Fruit fly (Drosophila melanogaster) whole organism, embryonic: ENCODE results near the gene CG32243.

Source experiments
- Ada2b ChIP-seq: fragments of 200-800 bp; sonication (Bioruptor generic); IDR thresholded peaks from 2 replicates; pipeline ENCODE4 v1.3.6; 2022; ENCODE audit warnings: missing biosample characterization, missing genetic modification characterization
- Blimp-1 ChIP-seq: fragments of 200-800 bp; sonication (Bioruptor generic); optimal IDR thresholded peaks from 3 replicates; lab custom pipeline; 2018; ENCODE audit warnings: missing biosample characterization, missing genetic modification characterization, mild to moderate bottlenecking, moderate library complexity, missing genetic modification reagents
- CG10431 ChIP-seq: fragments of 200-800 bp; sonication (Bioruptor generic); optimal IDR thresholded peaks from 3 replicates; lab custom pipeline; 2018; ENCODE audit warnings: missing biosample characterization, mild to moderate bottlenecking, missing genetic modification characterization
- CG10654 ChIP-seq: fragments of 200-800 bp; sonication (Bioruptor generic); optimal IDR thresholded peaks from 2 replicates; lab custom pipeline; 2016; ENCODE audit warnings: missing biosample characterization, missing genetic modification characterization
- CG11093 ChIP-seq: fragments of 200-800 bp; sonication (Bioruptor generic); IDR thresholded peaks from 3 replicates; pipeline ENCODE4 v1.3.6; 2022; ENCODE audit warnings: missing biosample characterization, missing genetic modification characterization
- CG11723 ChIP-seq: fragments of 200-800 bp; sonication (Bioruptor generic); optimal IDR thresholded peaks from 2 replicates; lab custom pipeline; 2017; ENCODE audit warnings: missing biosample characterization, mild to moderate bottlenecking, missing genetic modification characterization
- CG12155 ChIP-seq: fragments of 200-800 bp; sonication (Bioruptor generic); optimal IDR thresholded peaks from 3 replicates; lab custom pipeline; 2016; ENCODE audit warnings: missing biosample characterization, missing genetic modification characterization
- CG12659 ChIP-seq: fragments of 200-800 bp; sonication (Bioruptor generic); optimal IDR thresholded peaks from 3 replicates; lab custom pipeline; 2017; ENCODE audit warnings: mild to moderate bottlenecking, missing biosample characterization, missing genetic modification reagents, missing genetic modification characterization
- CG14014 ChIP-seq: fragments of 200-800 bp; sonication (Bioruptor generic); IDR thresholded peaks from 2 replicates; pipeline ENCODE4 v1.3.6; 2022; ENCODE audit warnings: missing biosample characterization, missing genetic modification characterization
- CG15011 ChIP-seq: fragments of 200-800 bp; sonication (Bioruptor generic); optimal IDR thresholded peaks from 3 replicates; lab custom pipeline; 2018; ENCODE audit warnings: missing biosample characterization, mild to moderate bottlenecking, missing genetic modification characterization
- CG1529 ChIP-seq: fragments of 200-800 bp; sonication (Bioruptor generic); optimal IDR thresholded peaks from 3 replicates; lab custom pipeline; 2018; ENCODE audit warnings: missing biosample characterization, missing genetic modification characterization
- CG18476 ChIP-seq: fragments of 200-800 bp; sonication (Bioruptor generic); optimal IDR thresholded peaks from 2 replicates; lab custom pipeline; 2016; ENCODE audit warnings: missing biosample characterization, mild to moderate bottlenecking, missing genetic modification characterization
- CG34376 ChIP-seq: fragments of 200-800 bp; sonication (Bioruptor generic); optimal IDR thresholded peaks from 2 replicates; lab custom pipeline; 2018; ENCODE audit warnings: missing biosample characterization, mild to moderate bottlenecking, missing genetic modification characterization
- CG6175 ChIP-seq: fragments of 200-800 bp; sonication (Bioruptor generic); IDR thresholded peaks from 3 replicates; pipeline ENCODE4 v1.3.6; 2022; ENCODE audit warnings: missing biosample characterization, missing genetic modification characterization
- CG6689 ChIP-seq: fragments of 200-800 bp; sonication (Bioruptor generic); IDR thresholded peaks from 2 replicates; pipeline ENCODE4 v1.3.6; 2022; ENCODE audit warnings: missing biosample characterization, missing genetic modification characterization
- CG6813 ChIP-seq: fragments of 200-800 bp; sonication (Bioruptor generic); optimal IDR thresholded peaks from 2 replicates; lab custom pipeline; 2017; ENCODE audit warnings: missing biosample characterization, missing genetic modification characterization, mild to moderate bottlenecking, moderate library complexity, missing genetic modification reagents
- CG8765 ChIP-seq: fragments of 200-800 bp; sonication (Bioruptor generic); IDR thresholded peaks from 2 replicates; pipeline ENCODE4 v1.3.6; 2022; ENCODE audit warnings: missing biosample characterization, missing genetic modification characterization
- CoRest ChIP-seq: fragments of 200-800 bp; sonication (Bioruptor generic); optimal IDR thresholded peaks from 3 replicates; lab custom pipeline; 2018; ENCODE audit warnings: missing biosample characterization, mild to moderate bottlenecking, missing genetic modification characterization, moderate library complexity
- D ChIP-seq, 2 experiments: fragments of 200-800 bp in 1 of 2; fragments of >200 bp in 1 of 2; sonication (Bioruptor generic) in 1 of 2; optimal IDR thresholded peaks; 2 replicates in 1 of 2; 3 replicates in 1 of 2; lab custom pipeline; 2017; ENCODE audit warnings: mild to moderate bottlenecking in 1 of 2, missing biosample characterization in 1 of 2, missing genetic modification characterization in 1 of 2, missing genetic modification reagents in 1 of 2
- Ets65A ChIP-seq: fragments of 200-800 bp; sonication (Bioruptor generic); peaks from one replicate; lab custom pipeline; 2016; ENCODE audit warnings: missing biosample characterization, missing genetic modification characterization
- Fer1 ChIP-seq: fragments of 200-800 bp; sonication (Bioruptor generic); optimal IDR thresholded peaks from 2 replicates; lab custom pipeline; 2017; ENCODE audit warnings: missing biosample characterization, mild to moderate bottlenecking, missing genetic modification characterization
- HLH54F ChIP-seq: fragments of 200-800 bp; sonication (Bioruptor generic); optimal IDR thresholded peaks from 3 replicates; lab custom pipeline; 2016; ENCODE audit warnings: missing biosample characterization, missing genetic modification characterization
- Hmr ChIP-seq: fragments of 200-800 bp; sonication (Bioruptor generic); optimal IDR thresholded peaks from 3 replicates; lab custom pipeline; 2017; ENCODE audit warnings: mild to moderate bottlenecking, missing biosample characterization, missing genetic modification reagents, missing genetic modification characterization
- Nf-YC ChIP-seq: fragments of 200-800 bp; optimal IDR thresholded peaks from 3 replicates; lab custom pipeline; 2019; ENCODE audit warnings: missing biosample characterization, mild to moderate bottlenecking, missing genetic modification characterization, moderate library complexity
- Ptx1 ChIP-seq: fragments of 200-800 bp; sonication (Bioruptor generic); IDR thresholded peaks from 2 replicates; pipeline ENCODE4 v1.3.6; 2022; ENCODE audit warnings: missing biosample characterization, missing genetic modification characterization
- Rfx ChIP-seq: fragments of 200-800 bp; sonication (Bioruptor generic); IDR thresholded peaks from 2 replicates; pipeline ENCODE4 v1.3.6; 2022; ENCODE audit warnings: missing biosample characterization, missing genetic modification characterization
- Vsx1 ChIP-seq: fragments of 200-800 bp; sonication (Bioruptor generic); optimal IDR thresholded peaks from 2 replicates; lab custom pipeline; 2017; ENCODE audit warnings: missing biosample characterization, mild to moderate bottlenecking, missing genetic modification characterization, missing genetic modification reagents
- abd-A ChIP-seq: fragments of 200-800 bp; sonication (Bioruptor generic); optimal IDR thresholded peaks from 3 replicates; lab custom pipeline; 2019; ENCODE audit warnings: missing biosample characterization, mild to moderate bottlenecking, missing genetic modification characterization, moderate library complexity
- aop ChIP-seq: fragments of 200-800 bp; sonication (Bioruptor generic); IDR thresholded peaks from 2 replicates; pipeline ENCODE4 v1.3.6; 2022; ENCODE audit warnings: missing biosample characterization, missing genetic modification characterization
- ase ChIP-seq: fragments of 200-800 bp; sonication (Bioruptor generic); IDR thresholded peaks from 3 replicates; pipeline ENCODE4 v1.3.6; 2022; ENCODE audit warnings: missing biosample characterization, missing genetic modification characterization
- eve ChIP-seq, 2 experiments: fragments of >200 bp; optimal IDR thresholded peaks; 2 replicates each; lab custom pipeline; 2017; ENCODE audit warnings: missing biosample characterization in 2 of 2, missing genetic modification characterization in 2 of 2
- fd64A ChIP-seq: fragments of 200-800 bp; sonication (Bioruptor generic); optimal IDR thresholded peaks from 3 replicates; lab custom pipeline; 2018; ENCODE audit warnings: missing biosample characterization, mild to moderate bottlenecking, missing genetic modification characterization
- gsb ChIP-seq: fragments of 200-800 bp; sonication (Bioruptor generic); IDR thresholded peaks from 2 replicates; pipeline ENCODE4 v1.3.6; 2022; ENCODE audit warnings: missing biosample characterization, missing genetic modification characterization
- hkb ChIP-seq, 2 experiments: fragments of 200-800 bp in 1 of 2; fragments of >200 bp in 1 of 2; sonication (Bioruptor generic) in 1 of 2; IDR thresholded peaks in 1 of 2; optimal IDR thresholded peaks in 1 of 2; 2 replicates each; pipeline versions ENCODE4 v1.3.6 to Lab custom; 2017 to 2022; ENCODE audit warnings: missing biosample characterization in 1 of 2, missing genetic modification characterization in 1 of 2
- hth ChIP-seq: fragments of >200 bp; optimal IDR thresholded peaks from 2 replicates; lab custom pipeline; 2017; ENCODE audit warnings: inconsistent platforms
- ind ChIP-seq: fragments of 200-800 bp; sonication (Bioruptor generic); optimal IDR thresholded peaks from 3 replicates; lab custom pipeline; 2016; ENCODE audit warnings: missing biosample characterization, missing genetic modification characterization
- jumu ChIP-seq: fragments of 200-800 bp; sonication (Bioruptor generic); optimal IDR thresholded peaks from 3 replicates; lab custom pipeline; 2016; ENCODE audit warnings: missing biosample characterization, missing genetic modification characterization
- luna ChIP-seq: fragments of 200-800 bp; sonication (Bioruptor generic); optimal IDR thresholded peaks from 2 replicates; lab custom pipeline; 2016; ENCODE audit warnings: missing biosample characterization, missing genetic modification characterization
- mam ChIP-seq: fragments of 200-800 bp; sonication (Bioruptor generic); optimal IDR thresholded peaks from 3 replicates; lab custom pipeline; 2016; ENCODE audit warnings: missing biosample characterization, missing genetic modification characterization
- nau ChIP-seq: fragments of 200-800 bp; sonication (Bioruptor generic); optimal IDR thresholded peaks from 3 replicates; lab custom pipeline; 2017; ENCODE audit warnings: missing biosample characterization, mild to moderate bottlenecking, missing genetic modification characterization, missing genetic modification reagents
- nom ChIP-seq: fragments of 200-800 bp; sonication (Bioruptor generic); optimal IDR thresholded peaks from 2 replicates; lab custom pipeline; 2017; ENCODE audit warnings: missing biosample characterization, missing genetic modification characterization, mild to moderate bottlenecking, moderate library complexity, missing genetic modification reagents
- onecut ChIP-seq: fragments of 200-800 bp; sonication (Bioruptor generic); IDR thresholded peaks from 2 replicates; pipeline ENCODE4 v1.3.6; 2022; ENCODE audit warnings: missing biosample characterization, missing genetic modification characterization
- pzg ChIP-seq: fragments of 200-800 bp; sonication (Bioruptor generic); optimal IDR thresholded peaks from 3 replicates; lab custom pipeline; 2018; ENCODE audit warnings: missing biosample characterization, mild to moderate bottlenecking, missing genetic modification characterization, moderate library complexity
- seq ChIP-seq: fragments of 200-800 bp; sonication (Bioruptor generic); IDR thresholded peaks from 2 replicates; pipeline ENCODE4 v1.3.6; 2022; ENCODE audit warnings: missing biosample characterization, missing genetic modification characterization
- slp2 ChIP-seq: fragments of 200-800 bp; sonication (Bioruptor generic); optimal IDR thresholded peaks from 2 replicates; lab custom pipeline; 2016; ENCODE audit warnings: missing biosample characterization, missing genetic modification characterization
- so ChIP-seq: fragments of 200-800 bp; sonication (Bioruptor generic); IDR thresholded peaks from 3 replicates; pipeline ENCODE4 v1.3.6; 2022; ENCODE audit warnings: missing biosample characterization, missing genetic modification characterization
- tgo ChIP-seq: fragments of 200-800 bp; sonication (Bioruptor generic); IDR thresholded peaks from 3 replicates; pipeline ENCODE4 v1.3.6; 2022; ENCODE audit warnings: missing biosample characterization, missing genetic modification characterization
- tio ChIP-seq: fragments of 200-800 bp; sonication (Bioruptor generic); optimal IDR thresholded peaks from 2 replicates; lab custom pipeline; 2017; ENCODE audit warnings: missing biosample characterization, missing genetic modification characterization, inconsistent platforms
- unc-4 ChIP-seq: fragments of 200-800 bp; sonication (Bioruptor generic); IDR thresholded peaks from 2 replicates; pipeline ENCODE4 v1.3.6; 2022; ENCODE audit warnings: missing biosample characterization, missing genetic modification characterization; ENCODE audit not compliant: partially characterized antibody
- wdn ChIP-seq: fragments of 200-800 bp; sonication (Bioruptor generic); IDR thresholded peaks from 2 replicates; pipeline ENCODE4 v1.3.6; 2022; ENCODE audit warnings: missing biosample characterization, missing genetic modification characterization

The CG32243 gene

dm6 chr3L:4521809-4522208, 19.2 kb downstream of the CG32243 start (continued):
- TF ChIP-seq luna (GFP tag; lab: Kevin White, UChicago) (peak; percentile 40), fd64A (peak; percentile 25), Ptx1 (GFP tag; lab: Robert Waterston, UW) (no peak), CG14014 (peak; percentile 41; the same call in 1 of the 2 replicates), Vsx1 (peak; percentile 15), Ada2b (GFP tag; lab: Robert Waterston, UW) (0 out of 2 replicates have a peak, but pooled peaks have one; percentile 17), jumu (GFP tag; lab: Kevin White, UChicago) (no peak), wdn (GFP tag; lab: Robert Waterston, UW) (no peak), CG1529 (no peak), pzg (GFP tag; lab: Kevin White, UChicago) (no peak), mam (GFP tag; lab: Kevin White, UChicago) (peak; percentile 56), seq (GFP tag; lab: Robert Waterston, UW) (0 out of 2 replicates have a peak, but pooled peaks have one; percentile 26), Hmr (GFP tag; lab: Kevin White, UChicago) (peak; percentile 64), tio (no peak), CG34376 (no peak), CG12659 (GFP tag; lab: Kevin White, UChicago) (peak; percentile 4), CG6813 (GFP tag; lab: Kevin White, UChicago) (peak; percentile 62), CG8765 (GFP tag; lab: Robert Waterston, UW) (no peak), onecut (peak; percentile 41), hkb (optimal IDR thresholded peaks at IDR 0.05; lab: Kevin White, UChicago) (no peak), hkb (GFP tag; IDR thresholded peaks at IDR 0.05; lab: Robert Waterston, UW) (peak; percentile 76), gsb (peak; percentile 66), CoRest (tag; lab: Kevin White, UChicago) (peak; percentile 5), Fer1 (GFP tag; lab: Kevin White, UChicago) (peak; percentile 61), CG15011 (GFP tag; lab: Kevin White, UChicago) (peak; percentile 31), CG12155 (GFP tag; lab: Kevin White, UChicago) (no peak)

dm6 chr3L:4519417-4519931, 21.6 kb downstream of the CG32243 start:
- TF ChIP-seq slp2 (GFP tag; lab: Kevin White, UChicago) = no peak
- no peak for TF ChIP-seq unc-4
- TF ChIP-seq abd-A = no peak
- no peak for TF ChIP-seq CG18476 (GFP tag; lab: Kevin White, UChicago)
- no peak for TF ChIP-seq Nf-YC (tag; lab: Kevin White, UChicago)
- no peak for TF ChIP-seq eve (GFP tag; optimal IDR thresholded peaks at IDR 0.05; lab: Kevin White, UChicago)
- peak; percentile 41 for TF ChIP-seq Blimp-1
- TF ChIP-seq D (optimal IDR thresholded peaks at IDR 0.05; lab: Kevin White, UChicago) = no peak
- no peak for TF ChIP-seq D (GFP tag; optimal IDR thresholded peaks at IDR 0.05; lab: Kevin White, UChicago)

DNA sequence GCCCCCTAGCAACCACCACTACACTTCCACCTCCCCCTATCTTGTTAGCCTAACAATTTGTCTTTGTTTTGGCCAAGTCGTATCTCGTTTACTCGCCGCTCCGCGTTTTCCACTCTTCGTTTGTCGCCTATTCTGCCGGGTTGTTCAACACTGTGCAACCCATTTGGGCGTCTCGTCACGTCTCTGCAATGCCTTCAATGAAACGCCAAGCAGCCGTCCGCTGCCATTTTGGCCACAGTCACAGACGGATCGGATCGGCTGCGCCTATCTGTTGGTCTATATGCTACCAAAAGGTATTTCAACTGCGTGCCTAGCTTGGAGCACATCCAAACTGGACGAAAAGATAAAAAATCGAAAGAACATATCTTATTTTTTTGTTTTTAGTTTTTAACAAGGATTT, 24.7 kb downstream of the CG32243 start:
- TF ChIP-seq CG10654 (GFP tag; lab: Kevin White, UChicago) = no peak
- peak; percentile 59 for TF ChIP-seq Ets65A (GFP tag; lab: Kevin White, UChicago)
- TF ChIP-seq nom (GFP tag; lab: Kevin White, UChicago) = no peak
- TF ChIP-seq ase (GFP tag; lab: Robert Waterston, UW) = 0 out of 3 replicates have a peak, but pooled peaks have one; percentile 13
- no peak for TF ChIP-seq aop (GFP tag; lab: Robert Waterston, UW)
- TF ChIP-seq HLH54F = no peak
- no peak for TF ChIP-seq CG11723 (GFP tag; lab: Kevin White, UChicago)
- no peak for TF ChIP-seq so (GFP tag; lab: Robert Waterston, UW)
- TF ChIP-seq ind (GFP tag; lab: Kevin White, UChicago) = no peak
- TF ChIP-seq nau (GFP tag; lab: Kevin White, UChicago) = no peak
- TF ChIP-seq Rfx (GFP tag; lab: Robert Waterston, UW) = no peak
- no peak for TF ChIP-seq CG6689 (GFP tag; lab: Robert Waterston, UW)
- TF ChIP-seq tgo (GFP tag; lab: Robert Waterston, UW) = 0 out of 3 replicates have a peak, but pooled peaks have one; percentile 15
- TF ChIP-seq hth (lab: Kevin White, UChicago) = no peak
- TF ChIP-seq CG10431 = no peak
- TF ChIP-seq CG11093 (GFP tag; lab: Robert Waterston, UW) = no peak
- TF ChIP-seq CG6175 (GFP tag; lab: Robert Waterston, UW) = peak; percentile 44; the same call in 1 of the 3 replicates
